Worm (Caenorhabditis elegans) whole organism, late embryonic: Measurements from ENCODE around the gene lev-9.
A peak's percentile ranks its signal among the peaks of the same experiment; 100 is the strongest.

Experiments used
- Y22D7AL.16 ChIP-seq: sonication (generic microtip); optimal IDR thresholded peaks from 2 replicates; lab custom pipeline; 2016; ENCODE audit warnings: missing genetic modification characterization, missing compliant biosample characterization
- ahr-1 ChIP-seq: sonication (generic microtip); optimal IDR thresholded peaks from 2 replicates; lab custom pipeline; 2016; ENCODE audit warnings: missing genetic modification characterization, missing compliant biosample characterization
- ama-1 ChIP-seq: fragments of 150-350 bp; optimal IDR thresholded peaks from 2 replicates; lab custom pipeline; 2014
- ceh-18 ChIP-seq: sonication (generic microtip); optimal IDR thresholded peaks from 2 replicates; lab custom pipeline; 2016; ENCODE audit warnings: missing genetic modification characterization, missing compliant biosample characterization
- ceh-19 ChIP-seq: fragments of 200-800 bp; sonication (Bioruptor generic); optimal IDR thresholded peaks from 2 replicates; lab custom pipeline; 2018; ENCODE audit warnings: mild to moderate bottlenecking, missing genetic modification characterization, missing compliant biosample characterization
- ceh-22 ChIP-seq: sonication (generic microtip); optimal IDR thresholded peaks from 2 replicates; lab custom pipeline; 2017; ENCODE audit warnings: missing biosample characterization, missing genetic modification characterization
- ceh-30 ChIP-seq: fragments of 150-350 bp; optimal IDR thresholded peaks from 2 replicates; lab custom pipeline; 2014; ENCODE audit warnings: missing biosample characterization, missing genetic modification characterization
- ceh-31 ChIP-seq: sonication (generic microtip); optimal IDR thresholded peaks from 2 replicates; lab custom pipeline; 2016; ENCODE audit warnings: missing genetic modification characterization, missing compliant biosample characterization
- ceh-9 ChIP-seq: sonication (generic microtip); optimal IDR thresholded peaks from 2 replicates; lab custom pipeline; 2016; ENCODE audit warnings: mild to moderate bottlenecking, missing genetic modification characterization, inconsistent platforms, missing compliant biosample characterization
- che-1 ChIP-seq: sonication (generic microtip); optimal IDR thresholded peaks from 2 replicates; lab custom pipeline; 2016; ENCODE audit warnings: mild to moderate bottlenecking, missing genetic modification characterization, missing compliant biosample characterization
- dmd-4 ChIP-seq: sonication (generic microtip); optimal IDR thresholded peaks from 2 replicates; lab custom pipeline; 2016; ENCODE audit warnings: borderline replicate concordance, missing genetic modification characterization, missing compliant biosample characterization
- elt-2 ChIP-seq: sonication (generic microtip); optimal IDR thresholded peaks from 2 replicates; lab custom pipeline; 2016; ENCODE audit warnings: missing genetic modification reagents, missing genetic modification characterization, missing compliant biosample characterization
- fkh-10 ChIP-seq: fragments of 150-350 bp; optimal IDR thresholded peaks from 2 replicates; lab custom pipeline; 2014; ENCODE audit warnings: missing biosample characterization, missing genetic modification reagents, missing genetic modification characterization
- fkh-6 ChIP-seq: sonication (generic microtip); optimal IDR thresholded peaks from 2 replicates; lab custom pipeline; 2016; ENCODE audit warnings: missing genetic modification characterization, missing compliant biosample characterization
- gmeb-2 ChIP-seq: sonication (generic microtip); optimal IDR thresholded peaks from 2 replicates; lab custom pipeline; 2016; ENCODE audit warnings: missing genetic modification characterization, inconsistent platforms, missing compliant biosample characterization
- mec-3 ChIP-seq: sonication (generic microtip); optimal IDR thresholded peaks from 2 replicates; lab custom pipeline; 2016; ENCODE audit warnings: borderline replicate concordance, missing genetic modification characterization, missing compliant biosample characterization
- nfya-1 ChIP-seq: sonication (generic microtip); optimal IDR thresholded peaks from 2 replicates; lab custom pipeline; 2017; ENCODE audit warnings: missing genetic modification characterization, mild to moderate bottlenecking, missing compliant biosample characterization, antibody characterized with exemption, moderate library complexity
- nhr-232 ChIP-seq: sonication (generic microtip); optimal IDR thresholded peaks from 2 replicates; lab custom pipeline; 2016; ENCODE audit warnings: missing genetic modification characterization, missing compliant biosample characterization
- ref-2 ChIP-seq: sonication (generic microtip); optimal IDR thresholded peaks from 2 replicates; lab custom pipeline; 2016; ENCODE audit warnings: missing genetic modification characterization, missing compliant biosample characterization
- rnt-1 ChIP-seq: sonication (generic microtip); optimal IDR thresholded peaks from 2 replicates; lab custom pipeline; 2016; ENCODE audit warnings: missing genetic modification characterization, missing compliant biosample characterization
- sdc-2 ChIP-seq: sonication (generic microtip); optimal IDR thresholded peaks from 2 replicates; lab custom pipeline; 2016; ENCODE audit warnings: missing genotype, missing genetic modification characterization, missing compliant biosample characterization

lev-9 gene

DNA sequence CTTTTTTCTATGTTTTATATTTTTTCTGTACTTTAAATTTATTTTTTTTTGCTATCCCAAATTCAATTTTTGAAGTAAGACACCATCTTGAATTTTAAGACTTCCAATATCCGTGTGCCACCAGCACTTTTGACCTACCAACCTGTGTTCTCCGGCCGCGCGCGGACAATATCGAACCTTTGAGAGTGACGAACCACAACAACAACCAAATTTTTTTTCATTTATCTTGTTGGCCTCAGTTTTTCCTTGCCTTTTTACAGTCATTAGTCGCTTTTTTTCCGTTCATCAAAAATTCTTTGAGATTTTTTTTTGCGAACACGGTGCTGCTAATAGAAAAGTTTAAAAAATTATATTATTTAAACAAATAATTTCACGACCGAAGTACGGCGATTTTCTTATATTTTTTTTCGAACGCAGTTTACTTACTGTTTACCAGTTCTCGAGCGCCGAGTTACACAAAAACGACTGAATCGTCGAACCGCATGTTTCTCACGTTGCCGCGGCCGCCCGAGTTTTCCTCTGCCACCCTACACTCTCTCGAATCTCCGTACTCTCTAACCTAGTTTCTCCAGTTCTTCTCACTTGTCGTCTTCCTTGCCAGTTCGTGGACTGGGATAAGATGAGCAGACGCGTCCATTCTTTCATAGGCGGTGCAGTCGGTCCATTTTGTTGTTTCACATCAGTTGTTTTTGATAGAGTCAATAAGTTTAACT lies 51.4 kb downstream of the lev-9 start:
- TF ChIP-seq ceh-18 (tag; lab: Kevin White, UChicago), result peak; percentile 4
- TF ChIP-seq dmd-4, result no peak
- no peak for TF ChIP-seq mec-3 (tag; lab: Kevin White, UChicago)
- TF ChIP-seq ceh-19 (GFP tag; lab: Kevin White, UChicago), result no peak
- TF ChIP-seq, all 69 proteins: peak for 1

DNA sequence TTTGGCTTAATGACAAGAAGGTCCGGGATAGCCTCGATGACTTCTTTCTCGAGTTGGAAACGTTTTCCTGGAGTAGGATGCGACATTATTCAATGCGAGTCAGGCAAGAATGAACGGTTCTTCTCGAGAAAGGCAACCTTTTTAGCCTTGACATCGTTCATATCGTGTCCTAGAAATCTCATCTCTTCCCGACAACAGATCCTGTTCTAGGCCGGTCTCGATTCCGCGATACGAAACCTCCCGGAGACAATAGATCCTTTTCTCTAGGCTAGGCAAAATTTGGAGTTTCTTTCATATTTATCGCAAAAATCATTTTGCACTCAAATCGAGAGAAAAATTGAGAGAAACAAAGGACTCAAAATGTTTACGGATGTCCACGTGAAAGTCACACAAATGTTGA lies 52.6 kb downstream of the lev-9 start, which contains the start of gene rml-3:
Gene rml-3, minus strand, starts transcription at position 93 of the 400 bp plus-strand sequence.
- peak; percentile 51 for TF ChIP-seq rnt-1 (tag; lab: Kevin White, UChicago)
- no peak for TF ChIP-seq nhr-232 (tag; lab: Kevin White, UChicago)

DNA sequence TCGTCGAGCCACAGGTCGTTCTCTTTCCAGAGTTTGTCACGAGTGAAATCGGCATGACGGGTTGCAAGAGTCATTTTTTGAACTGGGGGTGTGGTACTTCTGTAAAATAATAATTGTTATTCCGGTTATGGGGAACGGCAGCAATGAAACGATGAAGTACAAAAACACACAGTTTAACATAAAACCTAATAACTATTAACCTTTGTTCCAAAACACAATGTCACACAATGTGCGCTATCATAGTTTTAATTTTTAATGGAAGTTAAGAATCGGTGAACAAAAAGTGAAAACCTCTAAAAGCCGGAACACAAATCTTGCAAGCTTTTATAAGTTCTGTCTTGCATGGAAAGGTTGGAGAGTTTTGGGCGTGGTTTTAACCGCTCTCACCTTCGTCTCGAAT lies 56.1 kb downstream of the lev-9 start, which contains the start of gene hsp-43:
Gene hsp-43, minus strand, starts transcription at position 101 of the 400 bp plus-strand sequence.
- no peak for TF ChIP-seq ceh-9 (tag; lab: Kevin White, UChicago)
- TF ChIP-seq dmd-4, result no peak
- TF ChIP-seq ceh-30 (tag; lab: Kevin White, UChicago), result no peak
- TF ChIP-seq gmeb-2 (tag; lab: Kevin White, UChicago), result no peak
- TF ChIP-seq sdc-2, result no peak
- TF ChIP-seq ref-2 (tag; lab: Kevin White, UChicago), result no peak
- no peak for TF ChIP-seq ahr-1 (tag; lab: Kevin White, UChicago)
- no peak for TF ChIP-seq che-1
- no peak for TF ChIP-seq rnt-1 (tag; lab: Kevin White, UChicago)
- no peak for TF ChIP-seq mec-3 (tag; lab: Kevin White, UChicago)
- no peak for TF ChIP-seq fkh-10
- TF ChIP-seq nfya-1, result no peak

DNA sequence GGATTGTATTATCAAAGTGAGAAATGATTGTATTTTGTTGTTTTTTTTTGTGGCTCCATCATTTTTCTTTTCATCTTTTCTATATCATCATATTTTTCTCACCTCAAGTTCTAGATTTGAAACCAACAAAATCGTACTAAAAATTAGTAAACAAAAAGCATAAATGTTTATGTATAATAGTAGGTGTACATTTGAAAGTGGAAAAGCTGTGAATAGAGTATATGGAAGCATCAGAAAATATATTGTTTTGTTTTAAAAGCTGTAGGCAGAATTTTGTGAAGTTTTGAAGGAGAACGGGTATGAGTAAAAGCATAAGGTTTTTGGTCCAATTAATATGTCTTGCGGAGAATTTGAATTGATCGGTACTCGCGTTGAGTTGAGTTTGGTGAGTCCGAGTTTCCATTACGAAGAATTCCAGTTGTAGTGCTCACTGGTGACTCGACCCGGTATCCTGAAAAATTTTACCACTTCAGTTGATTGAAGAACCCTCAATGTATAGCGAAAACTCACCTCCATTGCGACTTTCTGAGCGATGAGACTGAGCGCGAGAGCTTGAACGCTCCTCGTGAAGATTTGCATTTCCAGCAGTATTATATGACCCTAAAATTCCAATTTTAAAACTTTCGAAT lies 58.4 kb downstream of the lev-9 start, which contains the start of gene C14F11.4:
Gene C14F11.4, minus strand, starts transcription at position 51 of the 629 bp plus-strand sequence.
- TF ChIP-seq ceh-22 (tag; lab: Kevin White, UChicago) (no peak), ceh-31 (tag; lab: Kevin White, UChicago) (no peak), fkh-6 (no peak), elt-2 (tag; lab: Kevin White, UChicago) (no peak), Y22D7AL.16 (no peak), ama-1 (lab: Kevin White, UChicago) (no peak)
